Worm (Caenorhabditis elegans) whole organism, late embryonic: ENCODE data around the gene C35B1.5.
A peak's percentile ranks its signal among the peaks of the same experiment; 100 is the strongest.

Experiments
- C38D4.7 ChIP-seq: fragments of 200-800 bp; sonication (Bioruptor generic); optimal IDR thresholded peaks from 2 replicates; lab custom pipeline; 2018; ENCODE audit warnings: mild to moderate bottlenecking, missing genetic modification characterization, moderate library complexity, missing compliant biosample characterization
- F13H6.1 ChIP-seq: sonication (generic microtip); optimal IDR thresholded peaks from 2 replicates; lab custom pipeline; 2016; ENCODE audit warnings: missing genetic modification characterization, missing compliant biosample characterization
- K02D7.2 ChIP-seq: sonication (generic microtip); optimal IDR thresholded peaks from 2 replicates; lab custom pipeline; 2017; ENCODE audit warnings: mild to moderate bottlenecking, missing genetic modification characterization, missing compliant biosample characterization
- T23F11.4 ChIP-seq: fragments of 200-800 bp; sonication (Bioruptor generic); optimal IDR thresholded peaks from 2 replicates; lab custom pipeline; 2018; ENCODE audit warnings: mild to moderate bottlenecking, missing genetic modification characterization, missing compliant biosample characterization
- Y22D7AL.16 ChIP-seq: sonication (generic microtip); optimal IDR thresholded peaks from 2 replicates; lab custom pipeline; 2016; ENCODE audit warnings: missing genetic modification characterization, missing compliant biosample characterization
- ahr-1 ChIP-seq: sonication (generic microtip); optimal IDR thresholded peaks from 2 replicates; lab custom pipeline; 2016; ENCODE audit warnings: missing genetic modification characterization, missing compliant biosample characterization
- ceh-14 ChIP-seq: sonication (generic microtip); optimal IDR thresholded peaks from 2 replicates; lab custom pipeline; 2016; ENCODE audit warnings: missing genotype, missing genetic modification characterization, missing compliant biosample characterization
- ceh-18 ChIP-seq: sonication (generic microtip); optimal IDR thresholded peaks from 2 replicates; lab custom pipeline; 2016; ENCODE audit warnings: missing genetic modification characterization, missing compliant biosample characterization
- ceh-2 ChIP-seq: sonication (generic microtip); optimal IDR thresholded peaks from 2 replicates; lab custom pipeline; 2016; ENCODE audit warnings: missing genotype, missing genetic modification characterization, missing compliant biosample characterization
- ceh-22 ChIP-seq: sonication (generic microtip); optimal IDR thresholded peaks from 2 replicates; lab custom pipeline; 2017; ENCODE audit warnings: missing biosample characterization, missing genetic modification characterization
- ceh-30 ChIP-seq: fragments of 150-350 bp; optimal IDR thresholded peaks from 2 replicates; lab custom pipeline; 2014; ENCODE audit warnings: missing biosample characterization, missing genetic modification characterization
- ceh-31 ChIP-seq: sonication (generic microtip); optimal IDR thresholded peaks from 2 replicates; lab custom pipeline; 2016; ENCODE audit warnings: missing genetic modification characterization, missing compliant biosample characterization
- ceh-34 ChIP-seq: sonication (generic microtip); optimal IDR thresholded peaks from 2 replicates; lab custom pipeline; 2016; ENCODE audit warnings: mild to moderate bottlenecking, missing genetic modification characterization, missing compliant biosample characterization
- ceh-45 ChIP-seq: fragments of 200-800 bp; sonication (Bioruptor generic); IDR thresholded peaks from 2 replicates; pipeline ENCODE4 v1.3.6; 2022; ENCODE audit warnings: missing genetic modification reagents, missing genetic modification characterization, missing compliant biosample characterization
- ceh-48 ChIP-seq: sonication (generic microtip); optimal IDR thresholded peaks from 2 replicates; lab custom pipeline; 2016; ENCODE audit warnings: missing genetic modification characterization, inconsistent platforms, missing compliant biosample characterization
- ceh-6 ChIP-seq: fragments of 200-800 bp; sonication (Bioruptor generic); optimal IDR thresholded peaks from 2 replicates; lab custom pipeline; 2018; ENCODE audit warnings: mild to moderate bottlenecking, missing genetic modification characterization, missing compliant biosample characterization
- che-1 ChIP-seq: sonication (generic microtip); optimal IDR thresholded peaks from 2 replicates; lab custom pipeline; 2016; ENCODE audit warnings: mild to moderate bottlenecking, missing genetic modification characterization, missing compliant biosample characterization
- dmd-4 ChIP-seq: sonication (generic microtip); optimal IDR thresholded peaks from 2 replicates; lab custom pipeline; 2016; ENCODE audit warnings: borderline replicate concordance, missing genetic modification characterization, missing compliant biosample characterization
- dve-1 ChIP-seq: sonication (generic microtip); optimal IDR thresholded peaks from 2 replicates; lab custom pipeline; 2017; ENCODE audit warnings: antibody characterized with exemption, mild to moderate bottlenecking, missing genetic modification characterization, missing compliant biosample characterization
- elt-2 ChIP-seq: sonication (generic microtip); optimal IDR thresholded peaks from 2 replicates; lab custom pipeline; 2016; ENCODE audit warnings: missing genetic modification reagents, missing genetic modification characterization, missing compliant biosample characterization
- elt-4 ChIP-seq: sonication (generic microtip); optimal IDR thresholded peaks from 2 replicates; lab custom pipeline; 2016; ENCODE audit warnings: missing genetic modification characterization, missing compliant biosample characterization
- ets-4 ChIP-seq: sonication (generic microtip); optimal IDR thresholded peaks from 2 replicates; lab custom pipeline; 2016; ENCODE audit warnings: missing genetic modification characterization, missing compliant biosample characterization
- eyg-1 ChIP-seq: sonication (generic microtip); optimal IDR thresholded peaks from 2 replicates; lab custom pipeline; 2016; ENCODE audit warnings: missing genotype, missing genetic modification characterization, missing compliant biosample characterization
- fax-1 ChIP-seq: sonication (generic microtip); optimal IDR thresholded peaks from 2 replicates; lab custom pipeline; 2016; ENCODE audit warnings: missing genotype, missing genetic modification characterization, missing compliant biosample characterization
- fkh-10 ChIP-seq: fragments of 150-350 bp; optimal IDR thresholded peaks from 2 replicates; lab custom pipeline; 2014; ENCODE audit warnings: missing biosample characterization, missing genetic modification reagents, missing genetic modification characterization
- fkh-6 ChIP-seq: sonication (generic microtip); optimal IDR thresholded peaks from 2 replicates; lab custom pipeline; 2016; ENCODE audit warnings: missing genetic modification characterization, missing compliant biosample characterization
- gmeb-2 ChIP-seq: sonication (generic microtip); optimal IDR thresholded peaks from 2 replicates; lab custom pipeline; 2016; ENCODE audit warnings: missing genetic modification characterization, inconsistent platforms, missing compliant biosample characterization
- hlh-13 ChIP-seq: fragments of 200-800 bp; sonication (Bioruptor generic); optimal IDR thresholded peaks from 2 replicates; lab custom pipeline; 2018; ENCODE audit warnings: mild to moderate bottlenecking, missing genetic modification characterization, missing compliant biosample characterization
- hlh-15 ChIP-seq: sonication (generic microtip); optimal IDR thresholded peaks from 2 replicates; lab custom pipeline; 2016; ENCODE audit warnings: missing genetic modification characterization, missing compliant biosample characterization
- hlh-30 ChIP-seq: sonication (generic microtip); optimal IDR thresholded peaks from 2 replicates; lab custom pipeline; 2017; ENCODE audit warnings: antibody characterized with exemption, missing genetic modification characterization, missing compliant biosample characterization; ENCODE audit not compliant: insufficient read depth
- hlh-6 ChIP-seq: sonication (generic microtip); optimal IDR thresholded peaks from 2 replicates; lab custom pipeline; 2016; ENCODE audit warnings: missing genotype, missing genetic modification characterization, missing compliant biosample characterization
- hlh-8 ChIP-seq: sonication (generic microtip); optimal IDR thresholded peaks from 2 replicates; lab custom pipeline; 2016; ENCODE audit warnings: missing genotype, missing genetic modification characterization, missing compliant biosample characterization
- lim-6 ChIP-seq: sonication (generic microtip); optimal IDR thresholded peaks from 2 replicates; lab custom pipeline; 2016; ENCODE audit warnings: missing genetic modification characterization, missing compliant biosample characterization
- lin-11 ChIP-seq: fragments of 200-800 bp; sonication (Bioruptor generic); optimal IDR thresholded peaks from 2 replicates; lab custom pipeline; 2018; ENCODE audit warnings: mild to moderate bottlenecking, missing genetic modification characterization, missing compliant biosample characterization
- madf-2 ChIP-seq: sonication (generic microtip); optimal IDR thresholded peaks from 2 replicates; lab custom pipeline; 2017; ENCODE audit warnings: missing genetic modification characterization, missing compliant biosample characterization
- mec-3 ChIP-seq: sonication (generic microtip); optimal IDR thresholded peaks from 2 replicates; lab custom pipeline; 2016; ENCODE audit warnings: borderline replicate concordance, missing genetic modification characterization, missing compliant biosample characterization
- nfya-1 ChIP-seq: sonication (generic microtip); optimal IDR thresholded peaks from 2 replicates; lab custom pipeline; 2017; ENCODE audit warnings: missing genetic modification characterization, mild to moderate bottlenecking, missing compliant biosample characterization, antibody characterized with exemption, moderate library complexity
- npax-4 ChIP-seq: sonication (generic microtip); optimal IDR thresholded peaks from 2 replicates; lab custom pipeline; 2016; ENCODE audit warnings: missing genetic modification characterization, missing compliant biosample characterization
- odd-2 ChIP-seq: sonication (generic microtip); optimal IDR thresholded peaks from 2 replicates; lab custom pipeline; 2017; ENCODE audit warnings: antibody characterized with exemption, mild to moderate bottlenecking, missing genetic modification characterization, missing compliant biosample characterization
- pat-9 ChIP-seq: fragments of 200-800 bp; sonication (Bioruptor generic); optimal IDR thresholded peaks from 2 replicates; lab custom pipeline; 2018; ENCODE audit warnings: mild to moderate bottlenecking, missing genetic modification characterization, moderate library complexity, missing compliant biosample characterization
- pax-1 ChIP-seq: fragments of 150-350 bp; optimal IDR thresholded peaks from 2 replicates; lab custom pipeline; 2014; ENCODE audit warnings: missing biosample characterization, missing genetic modification characterization
- pha-4 ChIP-seq: fragments of 150-350 bp; optimal IDR thresholded peaks from 2 replicates; lab custom pipeline; 2018; ENCODE audit warnings: missing biosample characterization, missing genetic modification reagents, missing genetic modification characterization
- pqm-1 ChIP-seq: sonication (generic microtip); optimal IDR thresholded peaks from 2 replicates; lab custom pipeline; 2016; ENCODE audit warnings: missing genetic modification characterization, missing compliant biosample characterization
- pros-1 ChIP-seq: fragments of 150-350 bp; optimal IDR thresholded peaks from 2 replicates; lab custom pipeline; 2014; ENCODE audit warnings: missing biosample characterization, missing genetic modification reagents, missing genetic modification characterization
- rnt-1 ChIP-seq: sonication (generic microtip); optimal IDR thresholded peaks from 2 replicates; lab custom pipeline; 2016; ENCODE audit warnings: missing genetic modification characterization, missing compliant biosample characterization
- sdc-2 ChIP-seq: sonication (generic microtip); optimal IDR thresholded peaks from 2 replicates; lab custom pipeline; 2016; ENCODE audit warnings: missing genotype, missing genetic modification characterization, missing compliant biosample characterization
- sox-4 ChIP-seq: sonication (generic microtip); optimal IDR thresholded peaks from 2 replicates; lab custom pipeline; 2017; ENCODE audit warnings: mild to moderate bottlenecking, missing genetic modification characterization, inconsistent platforms, missing compliant biosample characterization
- syd-9 ChIP-seq: sonication (generic microtip); optimal IDR thresholded peaks from 2 replicates; lab custom pipeline; 2016; ENCODE audit warnings: mild to moderate bottlenecking, missing genetic modification characterization, moderate library complexity, missing compliant biosample characterization
- tbx-2 ChIP-seq: sonication (generic microtip); optimal IDR thresholded peaks from 2 replicates; lab custom pipeline; 2016; ENCODE audit warnings: missing genetic modification characterization, missing compliant biosample characterization
- tbx-7 ChIP-seq: sonication (generic microtip); optimal IDR thresholded peaks from 2 replicates; lab custom pipeline; 2016; ENCODE audit warnings: missing genotype, missing genetic modification characterization, missing compliant biosample characterization
- unc-42 ChIP-seq: sonication (generic microtip); optimal IDR thresholded peaks from 2 replicates; lab custom pipeline; 2016; ENCODE audit warnings: missing genotype, missing genetic modification characterization, missing compliant biosample characterization
- ztf-16 ChIP-seq: sonication (generic microtip); optimal IDR thresholded peaks from 2 replicates; lab custom pipeline; 2017; ENCODE audit warnings: missing genetic modification characterization, missing compliant biosample characterization

C35B1.5 gene

DNA sequence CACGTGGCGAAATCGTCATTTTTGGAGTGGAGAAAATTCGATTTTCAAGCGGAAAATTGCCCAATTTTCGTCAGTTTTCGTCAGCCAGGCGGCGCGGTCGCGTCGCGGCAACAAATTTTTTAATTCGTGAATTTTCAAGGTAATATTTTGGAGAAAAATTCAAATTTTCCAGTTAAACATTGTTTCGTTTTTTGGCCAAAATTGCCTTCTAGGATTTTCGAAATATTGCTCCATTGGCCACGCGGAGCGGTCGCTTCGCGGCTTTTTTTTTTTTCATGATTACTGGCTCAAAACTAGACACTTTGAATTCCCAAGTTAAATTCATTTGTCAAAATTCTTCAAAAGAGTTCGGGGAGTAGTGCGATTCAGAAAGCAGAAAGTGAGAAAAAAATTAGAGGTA, 36.4 kb downstream of the C35B1.5 start (continued):
- TF ChIP-seq sdc-2 (tag; lab: Kevin White, UChicago), result no peak
- no peak for TF ChIP-seq pat-9 (tag; lab: Kevin White, UChicago)
- TF ChIP-seq, all 69 proteins: peak for 0

DNA sequence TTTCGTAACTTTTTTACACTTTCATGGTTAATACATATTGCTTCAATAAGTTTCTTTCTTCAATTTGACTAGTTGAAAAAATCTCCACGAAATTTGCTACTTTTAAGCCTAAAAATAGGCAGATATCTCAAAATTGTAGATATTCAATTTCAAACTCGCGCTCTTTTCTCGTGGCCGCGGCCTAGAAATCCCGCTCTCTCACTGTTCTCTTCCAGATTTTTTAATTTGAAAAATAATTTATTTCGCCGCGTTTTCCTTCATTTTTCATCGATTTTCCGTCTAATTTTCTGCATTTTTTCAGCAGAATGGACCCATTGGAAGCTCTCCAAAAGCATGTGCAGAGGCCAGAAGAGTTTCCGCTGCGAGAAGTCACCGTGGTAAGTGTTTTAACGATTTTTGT, 41.7 kb downstream of the C35B1.5 start, which contains the start of gene cdc-73:
Gene cdc-73 (plus strand): TSS at position 302 of the 400 bp plus-strand sequence.
- TF ChIP-seq C38D4.7 (GFP tag; lab: Kevin White, UChicago) (no peak), lim-6 (peak; percentile 2), hlh-8 (peak; percentile 66), ceh-22 (tag; lab: Kevin White, UChicago) (no peak), pax-1 (tag; lab: Kevin White, UChicago) (no peak), elt-4 (no peak), mec-3 (tag; lab: Kevin White, UChicago) (no peak), madf-2 (no peak), ztf-16 (no peak), fkh-10 (GFP tag; lab: Kevin White, UChicago) (no peak), gmeb-2 (no peak), pha-4 (tag; lab: Kevin White, UChicago) (no peak), F13H6.1 (no peak), ceh-48 (tag; lab: Kevin White, UChicago) (no peak), hlh-13 (GFP tag; lab: Kevin White, UChicago) (no peak), fkh-6 (peak; percentile 8), pat-9 (tag; lab: Kevin White, UChicago) (no peak), odd-2 (no peak), fax-1 (tag; lab: Kevin White, UChicago) (peak; percentile 25), ceh-34 (peak; percentile 5), dve-1 (tag; lab: Kevin White, UChicago) (no peak), nfya-1 (tag; lab: Kevin White, UChicago) (no peak), hlh-30 (tag; lab: Kevin White, UChicago) (no peak), ceh-6 (no peak), lin-11 (tag; lab: Kevin White, UChicago) (no peak), sox-4 (no peak), unc-42 (tag; lab: Kevin White, UChicago) (peak; percentile 3), ceh-31 (tag; lab: Kevin White, UChicago) (peak; percentile 87), ceh-18 (tag; lab: Kevin White, UChicago) (no peak), hlh-15 (no peak), ceh-45 (GFP tag; lab: Robert Waterston, UW) (no peak), T23F11.4 (GFP tag; lab: Kevin White, UChicago) (no peak), pqm-1 (tag; lab: Kevin White, UChicago) (no peak), K02D7.2 (tag; lab: Kevin White, UChicago) (no peak), dmd-4 (tag; lab: Kevin White, UChicago) (no peak), ceh-2 (tag; lab: Kevin White, UChicago) (peak; percentile 74), syd-9 (tag; lab: Kevin White, UChicago) (no peak), elt-2 (peak; percentile 36), ets-4 (peak; percentile 80), ahr-1 (tag; lab: Kevin White, UChicago) (peak; percentile 50), ceh-14 (tag; lab: Kevin White, UChicago) (peak; percentile 55), npax-4 (tag; lab: Kevin White, UChicago) (no peak), rnt-1 (peak; percentile 43), tbx-7 (tag; lab: Kevin White, UChicago) (peak; percentile 72), ceh-30 (tag; lab: Kevin White, UChicago) (no peak), Y22D7AL.16 (no peak), hlh-6 (tag; lab: Kevin White, UChicago) (no peak), pros-1 (no peak), che-1 (tag; lab: Kevin White, UChicago) (no peak), eyg-1 (no peak), tbx-2 (tag; lab: Kevin White, UChicago) (peak; percentile 72)
